Worm (Caenorhabditis elegans): ENCODE measurements around the gene gst-11.

DNA sequence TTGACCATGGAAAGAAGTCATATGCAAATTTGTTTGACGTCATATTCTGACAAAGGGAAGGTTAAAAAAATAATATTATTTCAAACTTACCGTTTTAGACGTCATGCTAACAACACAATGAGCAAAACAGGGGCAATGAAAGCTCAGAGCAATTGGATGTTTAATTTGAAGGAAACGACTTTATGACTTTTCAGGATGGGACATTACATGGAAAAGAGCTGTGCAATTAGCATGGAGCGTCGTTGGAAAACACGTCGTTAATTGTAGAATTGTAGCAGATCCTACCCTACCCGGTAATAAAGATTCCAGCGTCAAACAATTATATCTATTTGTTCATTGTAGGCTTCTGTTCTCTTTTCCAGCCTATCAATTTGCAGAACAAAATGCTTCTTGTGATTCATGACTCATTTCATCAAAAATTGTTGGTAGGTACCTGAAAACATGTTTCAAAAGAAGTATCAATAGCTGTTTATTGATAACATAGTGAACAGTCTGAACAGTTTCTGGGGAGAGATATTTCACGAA lies 40.1 kb upstream of the gst-11 start, which contains the start of gene ceh-63:
- TF ChIP-seq nhr-28 (tag; optimal IDR thresholded peaks at IDR 0.05): no peak
- TF ChIP-seq sptf-1 (tag; optimal IDR thresholded peaks at IDR 0.05): no peak
- TF ChIP-seq unc-62 (GFP tag; optimal IDR thresholded peaks at IDR 0.05): no peak
- TF ChIP-seq ceh-83 (GFP tag; optimal IDR thresholded peaks at IDR 0.05): no peak
- TF ChIP-seq unc-120 (tag; optimal IDR thresholded peaks at IDR 0.05; ENCODE audit: poor library complexity, severe bottlenecking): no peak

Measured in whole organism, mixed stage, embryonic.